Fruit fly (Drosophila melanogaster): ENCODE measurements around the gene cyst.
A peak's percentile ranks its signal among the peaks of the same experiment; 100 is the strongest.

cyst gene

dm6 chr2L:19549412-19549811 is 40.8 kb upstream of the cyst start (continued):
- TF ChIP-seq NfI (GFP tag; optimal IDR thresholded peaks at IDR 0.05) (no peak), CG9932 (GFP tag; IDR thresholded peaks at IDR 0.05) (no peak), z (GFP tag; IDR thresholded peaks at IDR 0.05) (no peak), CG9797 (GFP tag; optimal IDR thresholded peaks at IDR 0.05) (no peak), CG6654 (GFP tag; optimal IDR thresholded peaks at IDR 0.05) (no peak), CG7271 (tag; optimal IDR thresholded peaks at IDR 0.05) (no peak), dmrt11E (tag; optimal IDR thresholded peaks at IDR 0.05) (no peak), CG2199 (GFP tag; IDR thresholded peaks at IDR 0.05) (peak; percentile 61; the same call in 1 of the 3 replicates), ham (GFP tag; IDR thresholded peaks at IDR 0.05) (no peak), danr (GFP tag; IDR thresholded peaks at IDR 0.05) (no peak), CG13296 (GFP tag; optimal IDR thresholded peaks at IDR 0.05) (no peak), dysf (GFP tag; IDR thresholded peaks at IDR 0.05) (0 out of 3 replicates have a peak, but pooled peaks have one; percentile 23), Ets65A (GFP tag) (no peak), CG10274 (GFP tag; optimal IDR thresholded peaks at IDR 0.05) (no peak), Eip74EF (GFP tag; optimal IDR thresholded peaks at IDR 0.05) (no peak), abd-A (tag; optimal IDR thresholded peaks at IDR 0.05) (peak; percentile 84), unpg (GFP tag; optimal IDR thresholded peaks at IDR 0.05) (no peak), Atf6 (GFP tag; IDR thresholded peaks at IDR 0.05) (peak; percentile 42; the same call in 1 of the 2 replicates), onecut (GFP tag; IDR thresholded peaks at IDR 0.05) (no peak; the same call in 1 of the 2 replicates), E2f2 (GFP tag; IDR thresholded peaks at IDR 0.05) (peak; percentile 8; the same call in 1 of the 2 replicates), schlank (tag; optimal IDR thresholded peaks at IDR 0.05) (no peak), CG14441 (GFP tag; IDR thresholded peaks at IDR 0.05) (0 out of 2 replicates have a peak, but pooled peaks have one; percentile 6), CG32532 (GFP tag; IDR thresholded peaks at IDR 0.05) (no peak), CG13894 (tag; optimal IDR thresholded peaks at IDR 0.05) (peak; percentile 81), CG17361 (GFP tag; IDR thresholded peaks at IDR 0.05) (no peak), fd96Cb (tag; optimal IDR thresholded peaks at IDR 0.05) (no peak), CG18764 (GFP tag; optimal IDR thresholded peaks at IDR 0.05) (no peak), dan (GFP tag; IDR thresholded peaks at IDR 0.05) (no peak), CG15514 (GFP tag; optimal IDR thresholded peaks at IDR 0.05) (peak; percentile 54), CG7745 (tag; optimal IDR thresholded peaks at IDR 0.05) (peak; percentile 27), CG5245 (GFP tag; optimal IDR thresholded peaks at IDR 0.05) (no peak), tap (tag; optimal IDR thresholded peaks at IDR 0.05) (no peak), B-H2 (GFP tag; optimal IDR thresholded peaks at IDR 0.05) (peak; percentile 1), tna (GFP tag; IDR thresholded peaks at IDR 0.05; ENCODE audit: partially characterized antibody) (no peak), HmgZ (tag; optimal IDR thresholded peaks at IDR 0.05) (no peak), Pdp1 (GFP tag; optimal IDR thresholded peaks at IDR 0.05) (peak in 1 of 2 experiments; percentile 13), MBD-R2 (GFP tag; IDR thresholded peaks at IDR 0.05) (no peak), CG4617 (GFP tag; optimal IDR thresholded peaks at IDR 0.05; ENCODE audit: borderline replicate concordance) (no peak), usp (GFP tag; optimal IDR thresholded peaks at IDR 0.05) (no peak), CG9727 (GFP tag; optimal IDR thresholded peaks at IDR 0.05) (no peak), Dad (GFP tag; optimal IDR thresholded peaks at IDR 0.05) (no peak), Sin3A (optimal IDR thresholded peaks at IDR 0.05) (no peak), so (GFP tag; IDR thresholded peaks at IDR 0.05) (peak; percentile 50; the same call in 1 of the 3 replicates), NC2β (GFP tag; optimal IDR thresholded peaks at IDR 0.05) (no peak), Deaf1 (tag; optimal IDR thresholded peaks at IDR 0.05) (peak; percentile 95), vvl (GFP tag; IDR thresholded peaks at IDR 0.05) (peak; percentile 69; the same call in 1 of the 2 replicates), BtbVII (GFP tag; optimal IDR thresholded peaks at IDR 0.05) (peak; percentile 56), gce (GFP tag; IDR thresholded peaks at IDR 0.05) (0 out of 3 replicates have a peak, but pooled peaks have one; percentile 6), Jarid2 (GFP tag; optimal IDR thresholded peaks at IDR 0.05) (peak; percentile 81), Doc3 (GFP tag; IDR thresholded peaks at IDR 0.05; ENCODE audit: partially characterized antibody) (no peak), Adf1 (GFP tag; IDR thresholded peaks at IDR 0.05) (peak; percentile 44; the same call in 1 of the 2 replicates)
